Worm (Caenorhabditis elegans) whole organism, L1 larva: Measurements from ENCODE around the gene tbcb-1.

ENCODE experiments used
- C04F5.9 ChIP-seq: sonication (generic microtip); optimal IDR thresholded peaks from 2 replicates; lab custom pipeline; 2016; ENCODE audit warnings: missing genetic modification characterization, missing compliant biosample characterization
- C34B4.2 ChIP-seq: sonication (generic microtip); optimal IDR thresholded peaks from 2 replicates; lab custom pipeline; 2017; ENCODE audit warnings: mild to moderate bottlenecking, missing genetic modification characterization, missing compliant biosample characterization
- F16B12.6 ChIP-seq: fragments of 150-350 bp; optimal IDR thresholded peaks from 2 replicates; lab custom pipeline; 2014; ENCODE audit warnings: missing biosample characterization, missing genetic modification characterization
- Y116A8C.19 ChIP-seq: sonication (generic microtip); optimal IDR thresholded peaks from 2 replicates; lab custom pipeline; 2016; ENCODE audit warnings: missing compliant biosample characterization, missing genetic modification characterization, borderline replicate concordance
- aha-1 ChIP-seq: fragments of 150-350 bp; optimal IDR thresholded peaks from 2 replicates; lab custom pipeline; 2014; ENCODE audit warnings: missing biosample characterization, missing genetic modification characterization
- alr-1 ChIP-seq: fragments of 200-800 bp; sonication (Bioruptor generic); optimal IDR thresholded peaks from 2 replicates; lab custom pipeline; 2018; ENCODE audit warnings: borderline replicate concordance, mild to moderate bottlenecking, missing genetic modification characterization, missing compliant biosample characterization
- aly-2 ChIP-seq: fragments of 150-350 bp; optimal IDR thresholded peaks from 2 replicates; lab custom pipeline; 2014; ENCODE audit warnings: missing biosample characterization, missing genetic modification characterization
- ama-1 ChIP-seq: fragments of 150-350 bp; optimal IDR thresholded peaks from 2 replicates; lab custom pipeline; 2014
- blmp-1 ChIP-seq: fragments of 150-350 bp; optimal IDR thresholded peaks from 2 replicates; lab custom pipeline; 2014; ENCODE audit warnings: missing biosample characterization, missing genetic modification characterization
- ceh-63 ChIP-seq: fragments of 200-800 bp; sonication (Bioruptor generic); optimal IDR thresholded peaks from 2 replicates; lab custom pipeline; 2018; ENCODE audit warnings: mild to moderate bottlenecking, missing genetic modification characterization, missing compliant biosample characterization
- ceh-8 ChIP-seq: fragments of 200-800 bp; sonication (Bioruptor generic); optimal IDR thresholded peaks from 2 replicates; lab custom pipeline; 2018; ENCODE audit warnings: mild to moderate bottlenecking, missing genetic modification characterization, moderate library complexity, missing compliant biosample characterization
- ces-1 ChIP-seq: fragments of 150-350 bp; optimal IDR thresholded peaks from 2 replicates; lab custom pipeline; 2014; ENCODE audit warnings: missing biosample characterization, missing genetic modification reagents, missing genetic modification characterization
- dpl-1 ChIP-seq, 3 experiments: fragments of 150-350 bp in 2 of 3; sonication (generic microtip) in 1 of 3; optimal IDR thresholded peaks; 2 replicates each; lab custom pipeline; 2014 to 2017; ENCODE audit warnings: missing biosample characterization in 3 of 3, missing genetic modification characterization in 3 of 3, missing genetic modification reagents in 3 of 3
- egl-13 ChIP-seq: sonication (generic microtip); optimal IDR thresholded peaks from 2 replicates; lab custom pipeline; 2016; ENCODE audit warnings: missing genotype, missing genetic modification reagents, missing genetic modification characterization, missing compliant biosample characterization
- egl-27 ChIP-seq, 2 experiments: fragments of 150-350 bp in 1 of 2; sonication (generic microtip); optimal IDR thresholded peaks; 3 replicates each; lab custom pipeline; 2017 to 2018; ENCODE audit warnings: missing biosample characterization in 2 of 2, missing genetic modification characterization in 2 of 2, missing genetic modification reagents in 2 of 2
- elt-3 ChIP-seq, 6 experiments: fragments of 150-350 bp in 1 of 6; sonication (generic microtip); optimal IDR thresholded peaks; 2 replicates each; lab custom pipeline; 2017 to 2018; ENCODE audit warnings: missing biosample characterization in 6 of 6, missing genetic modification characterization in 6 of 6, inconsistent platforms in 1 of 6
- ets-5 ChIP-seq: fragments of 200-800 bp; sonication (Bioruptor generic); IDR thresholded peaks from 2 replicates; pipeline ENCODE4 v1.3.6; 2022; ENCODE audit warnings: missing genetic modification characterization, missing compliant biosample characterization
- fkh-10 ChIP-seq: sonication (generic microtip); optimal IDR thresholded peaks from 2 replicates; lab custom pipeline; 2017; ENCODE audit warnings: missing biosample characterization, missing genetic modification reagents, missing genetic modification characterization
- fkh-4 ChIP-seq: sonication (generic microtip); optimal IDR thresholded peaks from 2 replicates; lab custom pipeline; 2016; ENCODE audit warnings: missing compliant biosample characterization, missing genetic modification characterization, borderline replicate concordance
- grh-1 ChIP-seq: fragments of 200-800 bp; sonication (Bioruptor generic); IDR thresholded peaks from 2 replicates; pipeline ENCODE4 v1.3.6; 2022; ENCODE audit warnings: missing genetic modification reagents, missing genetic modification characterization, missing compliant biosample characterization
- hlh-17 ChIP-seq: fragments of 200-800 bp; sonication (Bioruptor generic); optimal IDR thresholded peaks from 2 replicates; lab custom pipeline; 2018; ENCODE audit warnings: missing genetic modification characterization, mild to moderate bottlenecking, missing compliant biosample characterization, moderate library complexity, borderline replicate concordance
- hpl-2 ChIP-seq: fragments of 150-350 bp; optimal IDR thresholded peaks from 2 replicates; lab custom pipeline; 2014; ENCODE audit warnings: missing biosample characterization, missing genetic modification reagents, missing genetic modification characterization
- jun-1 ChIP-seq: fragments of 150-350 bp; optimal IDR thresholded peaks from 2 replicates; lab custom pipeline; 2014; ENCODE audit warnings: missing biosample characterization, missing genetic modification reagents, missing genetic modification characterization
- lin-15B ChIP-seq: fragments of 150-350 bp; sonication (generic microtip); optimal IDR thresholded peaks from 3 replicates; lab custom pipeline; 2014; ENCODE audit warnings: missing biosample characterization, missing genetic modification characterization
- lin-35 ChIP-seq, 2 experiments: fragments of 150-350 bp; optimal IDR thresholded peaks; 2 replicates each; lab custom pipeline; 2014; ENCODE audit warnings: missing biosample characterization in 2 of 2, missing genetic modification characterization in 2 of 2, missing genetic modification reagents in 2 of 2
- lin-39 ChIP-seq: fragments of 150-350 bp; optimal IDR thresholded peaks from 2 replicates; lab custom pipeline; 2014; ENCODE audit warnings: missing biosample characterization, missing genetic modification reagents, missing genetic modification characterization
- lir-3 ChIP-seq: sonication (generic microtip); optimal IDR thresholded peaks from 2 replicates; lab custom pipeline; 2016; ENCODE audit warnings: mild to moderate bottlenecking, missing genetic modification characterization, moderate library complexity, missing compliant biosample characterization; ENCODE audit not compliant: poor library complexity
- mab-9 ChIP-seq: fragments of 200-800 bp; sonication (Bioruptor generic); IDR thresholded peaks from 2 replicates; pipeline ENCODE4 v1.3.6; 2022; ENCODE audit warnings: missing genetic modification reagents, missing genetic modification characterization, missing compliant biosample characterization
- mef-2 ChIP-seq: fragments of 150-350 bp; optimal IDR thresholded peaks from 2 replicates; lab custom pipeline; 2014; ENCODE audit warnings: missing biosample characterization, missing genetic modification characterization
- mep-1 ChIP-seq: fragments of 150-350 bp; optimal IDR thresholded peaks from 2 replicates; lab custom pipeline; 2014; ENCODE audit warnings: missing biosample characterization, missing genetic modification characterization
- nhr-11 ChIP-seq: fragments of 150-350 bp; optimal IDR thresholded peaks from 2 replicates; lab custom pipeline; 2014; ENCODE audit warnings: missing biosample characterization, missing genetic modification characterization
- nhr-12 ChIP-seq: sonication (generic microtip); optimal IDR thresholded peaks from 2 replicates; lab custom pipeline; 2017; ENCODE audit warnings: missing biosample characterization, missing genetic modification characterization
- nhr-19 ChIP-seq: fragments of 200-800 bp; sonication (Bioruptor generic); conservative IDR thresholded peaks from 2 replicates; pipeline ENCODE4 v1.3.6; 2022; ENCODE audit warnings: missing genetic modification characterization, missing compliant biosample characterization
- nhr-20 ChIP-seq: sonication (generic microtip); optimal IDR thresholded peaks from 2 replicates; lab custom pipeline; 2016; ENCODE audit warnings: mild to moderate bottlenecking, missing genetic modification characterization, missing compliant biosample characterization
- nhr-237 ChIP-seq: fragments of 150-350 bp; optimal IDR thresholded peaks from 2 replicates; lab custom pipeline; 2014; ENCODE audit warnings: missing biosample characterization, missing genetic modification characterization
- nhr-47 ChIP-seq: sonication (generic microtip); optimal IDR thresholded peaks from 2 replicates; lab custom pipeline; 2016; ENCODE audit warnings: mild to moderate bottlenecking, missing genetic modification characterization, moderate library complexity, missing compliant biosample characterization
- nhr-84 ChIP-seq: sonication (generic microtip); optimal IDR thresholded peaks from 2 replicates; lab custom pipeline; 2017; ENCODE audit warnings: missing biosample characterization, missing genetic modification characterization
- nhr-85 ChIP-seq: sonication (generic microtip); peaks from one replicate; lab custom pipeline; 2016; ENCODE audit warnings: missing genetic modification characterization, inconsistent platforms, missing compliant biosample characterization
- nhr-90 ChIP-seq: sonication (generic microtip); optimal IDR thresholded peaks from 2 replicates; lab custom pipeline; 2016; ENCODE audit warnings: mild to moderate bottlenecking, missing genetic modification characterization, missing compliant biosample characterization; ENCODE audit not compliant: poor library complexity
- pag-3 ChIP-seq: sonication (generic microtip); optimal IDR thresholded peaks from 2 replicates; lab custom pipeline; 2017; ENCODE audit warnings: missing genetic modification characterization, mild to moderate bottlenecking, missing compliant biosample characterization, antibody characterized with exemption, borderline replicate concordance; ENCODE audit not compliant: insufficient read depth
- pax-3 ChIP-seq: fragments of 200-800 bp; sonication (Bioruptor generic); optimal IDR thresholded peaks from 2 replicates; lab custom pipeline; 2018; ENCODE audit warnings: mild to moderate bottlenecking, missing genetic modification characterization, moderate library complexity, missing compliant biosample characterization
- skn-1 ChIP-seq: fragments of 150-350 bp; optimal IDR thresholded peaks from 2 replicates; lab custom pipeline; 2014; ENCODE audit warnings: missing biosample characterization, missing genetic modification characterization
- snpc-4 ChIP-seq: fragments of 150-350 bp; optimal IDR thresholded peaks from 2 replicates; lab custom pipeline; 2014; ENCODE audit warnings: missing biosample characterization, missing genetic modification characterization
- snu-23 ChIP-seq: sonication (generic microtip); optimal IDR thresholded peaks from 2 replicates; lab custom pipeline; 2016; ENCODE audit warnings: missing genetic modification characterization, missing compliant biosample characterization
- sup-37 ChIP-seq: fragments of 200-800 bp; sonication (Bioruptor generic); optimal IDR thresholded peaks from 2 replicates; lab custom pipeline; 2018; ENCODE audit warnings: mild to moderate bottlenecking, missing genetic modification characterization, missing compliant biosample characterization
- tbx-2 ChIP-seq: sonication (generic microtip); optimal IDR thresholded peaks from 2 replicates; lab custom pipeline; 2016; ENCODE audit warnings: missing genetic modification characterization, missing compliant biosample characterization
- tlp-1 ChIP-seq: fragments of 150-350 bp; optimal IDR thresholded peaks from 2 replicates; lab custom pipeline; 2014; ENCODE audit warnings: missing biosample characterization, missing genetic modification characterization
- unc-130 ChIP-seq: fragments of 150-350 bp; optimal IDR thresholded peaks from 2 replicates; lab custom pipeline; 2017; ENCODE audit warnings: missing biosample characterization, missing genetic modification characterization, inconsistent platforms
- unc-30 ChIP-seq: sonication (generic microtip); optimal IDR thresholded peaks from 2 replicates; lab custom pipeline; 2017; ENCODE audit warnings: missing biosample characterization, missing genetic modification characterization
- unc-86 ChIP-seq: sonication (generic microtip); optimal IDR thresholded peaks from 2 replicates; lab custom pipeline; 2016; ENCODE audit warnings: missing genetic modification characterization, missing compliant biosample characterization
- vab-15 ChIP-seq: sonication (generic microtip); optimal IDR thresholded peaks from 2 replicates; lab custom pipeline; 2017; ENCODE audit warnings: missing genotype, mild to moderate bottlenecking, missing genetic modification characterization, missing compliant biosample characterization
- zip-4 ChIP-seq: fragments of 200-800 bp; sonication (Bioruptor generic); optimal IDR thresholded peaks from 2 replicates; lab custom pipeline; 2018; ENCODE audit warnings: mild to moderate bottlenecking, missing genetic modification characterization, moderate library complexity, missing compliant biosample characterization
- ztf-11 ChIP-seq, 2 experiments: sonication (generic microtip); optimal IDR thresholded peaks; 2 replicates each; lab custom pipeline; 2016 to 2017; ENCODE audit warnings: missing genetic modification characterization in 2 of 2, missing biosample characterization in 1 of 2, missing compliant biosample characterization in 1 of 2

tbcb-1 gene

DNA sequence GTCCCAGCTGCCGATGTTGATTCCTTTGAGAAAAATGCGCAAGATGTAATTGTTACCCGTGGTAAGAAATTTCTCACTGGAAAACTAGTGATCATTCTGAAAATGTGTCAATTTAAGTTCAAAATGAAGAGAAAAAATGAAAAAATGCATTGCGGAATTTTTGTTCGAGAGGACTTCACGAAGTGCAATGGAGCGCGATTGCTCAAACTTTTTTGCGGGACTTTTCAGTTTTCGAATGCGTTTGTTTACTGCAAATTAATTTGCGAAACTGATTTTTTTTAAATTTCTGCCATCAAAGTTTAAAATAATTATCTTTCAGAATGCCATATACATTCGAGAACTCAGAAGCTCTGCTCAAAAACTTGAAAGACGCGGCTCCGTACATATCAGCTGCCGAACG is 23.4 kb upstream of the tbcb-1 start, which contains the start of the genes nuaf-1 and bir-2 (continued):
- TF ChIP-seq nhr-20 (tag; lab: Kevin White, UChicago) (peak; percentile 59), nhr-90 (tag; lab: Kevin White, UChicago) (peak; percentile 50), skn-1 (peak; percentile 55), snu-23 (peak; percentile 73), egl-27 (tag; optimal IDR thresholded peaks at IDR 0.05; lab: Kevin White, UChicago) (no peak), nhr-19 (GFP tag; lab: Robert Waterston, UW) (peak; percentile 54), lin-15B (tag; lab: Kevin White, UChicago) (peak; percentile 75), lin-35 (GFP tag; optimal IDR thresholded peaks at IDR 0.05; lab: Kevin White, UChicago) (peak; percentile 78 to 90), unc-130 (tag; lab: Kevin White, UChicago) (peak; percentile 62), mep-1 (tag; lab: Kevin White, UChicago) (peak; percentile 85), nhr-237 (tag; lab: Kevin White, UChicago) (no peak), tlp-1 (tag; lab: Kevin White, UChicago) (no peak), lir-3 (tag; lab: Kevin White, UChicago) (no peak), tbx-2 (tag; lab: Kevin White, UChicago) (peak; percentile 52), hlh-17 (no peak), fkh-4 (tag; lab: Kevin White, UChicago) (no peak), ceh-63 (GFP tag; lab: Kevin White, UChicago) (no peak), elt-3 (tag; optimal IDR thresholded peaks at IDR 0.05; lab: Kevin White, UChicago) (peak in 2 of 6 experiments; percentile 25 to 65), nhr-84 (tag; lab: Kevin White, UChicago) (no peak), vab-15 (tag; lab: Kevin White, UChicago) (no peak), egl-13 (tag; lab: Kevin White, UChicago) (peak; percentile 26), ces-1 (GFP tag; lab: Kevin White, UChicago) (no peak), ztf-11 (tag; optimal IDR thresholded peaks at IDR 0.05; lab: Kevin White, UChicago) (peak in 1 of 2 experiments; percentile 47), zip-4 (GFP tag; lab: Kevin White, UChicago) (no peak), nhr-11 (tag; lab: Kevin White, UChicago) (no peak), aly-2 (tag; lab: Kevin White, UChicago) (no peak), pax-3 (tag; lab: Kevin White, UChicago) (peak; percentile 57), dpl-1 (GFP tag; optimal IDR thresholded peaks at IDR 0.05; lab: Kevin White, UChicago) (peak; percentile 75 to 91 (median 85)), F16B12.6 (tag; lab: Kevin White, UChicago) (peak; percentile 23), unc-30 (tag; lab: Kevin White, UChicago) (no peak), unc-86 (peak; percentile 54), ama-1 (lab: Kevin White, UChicago) (no peak), snpc-4 (tag; lab: Kevin White, UChicago) (peak; percentile 28), jun-1 (tag; lab: Kevin White, UChicago) (peak; percentile 28), hpl-2 (GFP tag; lab: Kevin White, UChicago) (no peak), Y116A8C.19 (no peak), alr-1 (tag; lab: Kevin White, UChicago) (no peak), C04F5.9 (tag; lab: Kevin White, UChicago) (no peak), pag-3 (tag; lab: Kevin White, UChicago) (peak; percentile 27), C34B4.2 (tag; lab: Kevin White, UChicago) (no peak), grh-1 (no peak), lin-39 (tag; lab: Kevin White, UChicago) (no peak), mab-9 (no peak), ceh-8 (no peak), nhr-12 (tag; lab: Kevin White, UChicago) (no peak), ets-5 (no peak), fkh-10 (GFP tag; lab: Kevin White, UChicago) (no peak), mef-2 (tag; lab: Kevin White, UChicago) (no peak), nhr-47 (tag; lab: Kevin White, UChicago) (peak; percentile 78), nhr-85 (tag; lab: Kevin White, UChicago) (peak; percentile 73), blmp-1 (tag; lab: Kevin White, UChicago) (peak; percentile 38), sup-37 (no peak), aha-1 (no peak)
